Worm (Caenorhabditis elegans): ENCODE data around the gene ulp-3.

- TF ChIP-seq ceh-9 (tag; optimal IDR thresholded peaks at IDR 0.05) (no peak), unc-62 (GFP tag; optimal IDR thresholded peaks at IDR 0.05) (no peak), lin-39 (tag; optimal IDR thresholded peaks at IDR 0.05) (no peak), egl-27 (tag; optimal IDR thresholded peaks at IDR 0.05) (no peak), ztf-11 (tag; optimal IDR thresholded peaks at IDR 0.05) (no peak), nhr-23 (tag; optimal IDR thresholded peaks at IDR 0.05) (no peak), ztf-4 (tag; optimal IDR thresholded peaks at IDR 0.05) (no peak), ceh-16 (tag; optimal IDR thresholded peaks at IDR 0.05) (no peak), sea-2 (GFP tag; optimal IDR thresholded peaks at IDR 0.05) (no peak), ZK546.5 (tag; optimal IDR thresholded peaks at IDR 0.05) (no peak), skn-1 (tag; optimal IDR thresholded peaks at IDR 0.05) (no peak), lin-15B (tag; optimal IDR thresholded peaks at IDR 0.05) (no peak), elt-1 (tag; optimal IDR thresholded peaks at IDR 0.05) (no peak)
Observed at ce11 chrIV:1971078-1971477, 7.6 kb downstream of the ulp-3 start.

All from whole organism, L3 larva.